Fruit fly (Drosophila melanogaster): Measurements from ENCODE around the gene CG7208.
A peak's percentile ranks its signal among the peaks of the same experiment; 100 is the strongest.

Gene CG7208

dm6 chr3R:18198518-18199118 is 13.1 kb upstream of the CG7208 start (continued):
- TF ChIP-seq maf-S (GFP tag; optimal IDR thresholded peaks at IDR 0.05) (peak; percentile 3), CG2712 (tag; optimal IDR thresholded peaks at IDR 0.05) (no peak), CG8089 (GFP tag; optimal IDR thresholded peaks at IDR 0.05) (peak; percentile 47), CG8765 (GFP tag; IDR thresholded peaks at IDR 0.05) (no peak), CG11093 (GFP tag; IDR thresholded peaks at IDR 0.05) (no peak), Nf-YA (GFP tag; IDR thresholded peaks at IDR 0.05) (no peak), crol (GFP tag; IDR thresholded peaks at IDR 0.05) (no peak), CG8478 (optimal IDR thresholded peaks at IDR 0.05) (no peak), kay (GFP tag; optimal IDR thresholded peaks at IDR 0.05) (peak; percentile 37), B-H2 (GFP tag; optimal IDR thresholded peaks at IDR 0.05) (peak; percentile 23), schlank (tag; optimal IDR thresholded peaks at IDR 0.05) (no peak), CG11085 (GFP tag; IDR thresholded peaks at IDR 0.05) (no peak), caup (GFP tag; optimal IDR thresholded peaks at IDR 0.05; ENCODE audit: severe bottlenecking) (peak; percentile 51), Hey (tag; optimal IDR thresholded peaks at IDR 0.05) (peak; percentile 47), jumu (GFP tag; optimal IDR thresholded peaks at IDR 0.05) (peak; percentile 33), CG13624 (GFP tag; optimal IDR thresholded peaks at IDR 0.05) (peak; percentile 41), trem (tag; optimal IDR thresholded peaks at IDR 0.05) (no peak), Lim3 (GFP tag; IDR thresholded peaks at IDR 0.05) (no peak), salm (tag; optimal IDR thresholded peaks at IDR 0.05) (peak; percentile 45), emc (GFP tag; optimal IDR thresholded peaks at IDR 0.05) (no peak), CG16815 (GFP tag; optimal IDR thresholded peaks at IDR 0.05) (no peak), MBD-R2 (GFP tag; IDR thresholded peaks at IDR 0.05) (no peak), CG8944 (GFP tag; optimal IDR thresholded peaks at IDR 0.05) (no peak), CG18764 (GFP tag; optimal IDR thresholded peaks at IDR 0.05) (peak; percentile 41), tna (GFP tag; IDR thresholded peaks at IDR 0.05; ENCODE audit: partially characterized antibody) (no peak), Hr51 (GFP tag; optimal IDR thresholded peaks at IDR 0.05) (peak in 1 of 2 experiments; percentile 1), YL-1 (GFP tag; optimal IDR thresholded peaks at IDR 0.05) (peak; percentile 12), lilli (GFP tag; optimal IDR thresholded peaks at IDR 0.05) (peak; percentile 26), Atf-2 (GFP tag; optimal IDR thresholded peaks at IDR 0.05) (peak; percentile 22), Gsc (GFP tag; IDR thresholded peaks at IDR 0.05) (no peak), stwl (tag; optimal IDR thresholded peaks at IDR 0.05) (no peak), Mad (GFP tag; optimal IDR thresholded peaks at IDR 0.05) (peak; percentile 23), CG3995 (GFP tag; optimal IDR thresholded peaks at IDR 0.05) (no peak), CG7987 (GFP tag; optimal IDR thresholded peaks at IDR 0.05) (peak; percentile 76), Fer1 (GFP tag; optimal IDR thresholded peaks at IDR 0.05) (peak; percentile 83), ssp (GFP tag; IDR thresholded peaks at IDR 0.05) (no peak), CG12155 (GFP tag; optimal IDR thresholded peaks at IDR 0.05) (peak; percentile 18), tin (GFP tag; optimal IDR thresholded peaks at IDR 0.05) (no peak), CG1792 (GFP tag; optimal IDR thresholded peaks at IDR 0.05) (peak; percentile 76), CG6272 (GFP tag; IDR thresholded peaks at IDR 0.05) (no peak), wdn (GFP tag; IDR thresholded peaks at IDR 0.05) (no peak), corto (GFP tag; optimal IDR thresholded peaks at IDR 0.05) (peak; percentile 18), NFAT (GFP tag; IDR thresholded peaks at IDR 0.05) (no peak), CG34376 (GFP tag; optimal IDR thresholded peaks at IDR 0.05) (peak; percentile 30), Max (GFP tag; optimal IDR thresholded peaks at IDR 0.05) (peak; percentile 4), CG13894 (tag; optimal IDR thresholded peaks at IDR 0.05) (no peak), oc (tag; optimal IDR thresholded peaks at IDR 0.05) (no peak), Ada2b (GFP tag; IDR thresholded peaks at IDR 0.05) (no peak), fu2 (GFP tag; optimal IDR thresholded peaks at IDR 0.05) (no peak), Atf6 (GFP tag; IDR thresholded peaks at IDR 0.05) (no peak), CG14710 (tag; optimal IDR thresholded peaks at IDR 0.05) (peak; percentile 39), Oaz (GFP tag; IDR thresholded peaks at IDR 0.05) (no peak)
